Worm (Caenorhabditis elegans) whole organism, mixed stage, embryonic: ENCODE measurements around the gene R01H2.1.

Experiments used
- drap-1 ChIP-seq: fragments of 200-800 bp; sonication (Bioruptor generic); optimal IDR thresholded peaks from 3 replicates; lab custom pipeline; 2018; ENCODE audit warnings: mild to moderate bottlenecking, missing genetic modification characterization, missing compliant biosample characterization
- flh-1 ChIP-seq: fragments of 200-800 bp; sonication (Bioruptor generic); optimal IDR thresholded peaks from 2 replicates; lab custom pipeline; 2018; ENCODE audit warnings: mild to moderate bottlenecking, missing genetic modification characterization, moderate library complexity, missing compliant biosample characterization
- mab-5 ChIP-seq: fragments of 150-350 bp; optimal IDR thresholded peaks from 2 replicates; lab custom pipeline; 2014; ENCODE audit warnings: missing biosample characterization, missing genetic modification characterization
- nhr-12 ChIP-seq: fragments of 150-350 bp; optimal IDR thresholded peaks from 2 replicates; lab custom pipeline; 2014; ENCODE audit warnings: missing biosample characterization, missing genetic modification characterization
- nhr-76 ChIP-seq: sonication (generic microtip); optimal IDR thresholded peaks from 2 replicates; lab custom pipeline; 2017; ENCODE audit warnings: missing biosample characterization, missing genetic modification characterization
- sem-2 ChIP-seq: fragments of 200-800 bp; sonication (Bioruptor generic); optimal IDR thresholded peaks from 2 replicates; lab custom pipeline; 2018; ENCODE audit warnings: mild to moderate bottlenecking, missing genetic modification characterization, missing compliant biosample characterization
- unc-120 ChIP-seq: sonication (generic microtip); optimal IDR thresholded peaks from 2 replicates; lab custom pipeline; 2017; ENCODE audit warnings: missing genetic modification characterization, missing compliant biosample characterization; ENCODE audit not compliant: poor library complexity, severe bottlenecking
- unc-39 ChIP-seq: fragments of 150-350 bp; optimal IDR thresholded peaks from 2 replicates; lab custom pipeline; 2014; ENCODE audit warnings: missing biosample characterization, missing genetic modification characterization
- unc-62 ChIP-seq: fragments of 150-350 bp; optimal IDR thresholded peaks from 2 replicates; lab custom pipeline; 2014; ENCODE audit warnings: missing biosample characterization, missing genetic modification reagents, missing genetic modification characterization
- ztf-11 ChIP-seq: fragments of 150-350 bp; optimal IDR thresholded peaks from 2 replicates; lab custom pipeline; 2014; ENCODE audit warnings: missing biosample characterization, missing genetic modification characterization

DNA sequence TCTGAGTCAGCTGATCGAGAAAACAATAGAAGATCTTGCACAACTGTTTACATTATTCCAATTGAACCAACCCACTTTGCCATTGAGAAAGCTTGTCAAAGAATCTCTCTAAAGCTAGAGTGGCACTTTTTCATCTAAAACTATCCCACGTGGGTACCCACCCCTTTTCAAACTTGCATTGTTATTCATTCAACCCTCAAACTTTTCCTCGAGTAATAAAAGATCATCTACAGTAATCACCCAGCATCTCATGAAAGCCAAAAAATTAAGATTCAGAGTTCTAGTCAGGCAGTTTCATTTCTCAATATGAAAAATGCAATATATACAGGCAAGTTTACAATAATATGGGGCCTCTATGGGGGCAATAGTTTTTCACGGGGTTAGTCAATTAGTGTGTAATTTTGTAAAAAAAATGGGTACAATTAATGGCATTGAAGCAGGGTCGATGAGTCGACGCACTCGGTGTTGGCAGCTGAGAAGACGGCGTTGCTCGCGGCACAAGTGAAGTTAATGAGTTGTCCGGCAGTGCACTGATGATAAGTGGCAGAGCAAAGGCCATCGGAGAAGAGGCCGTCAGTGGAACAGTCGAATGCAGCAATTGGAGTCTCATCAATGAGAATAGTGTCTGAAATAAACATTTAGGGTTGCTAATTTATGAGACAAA lies 39.3 kb downstream of the R01H2.1 start:
- TF ChIP-seq nhr-76 (tag; lab: Kevin White, UChicago) = no peak
- TF ChIP-seq sem-2 (GFP tag; lab: Kevin White, UChicago) = no peak
- no peak for TF ChIP-seq drap-1 (GFP tag; lab: Kevin White, UChicago)
- no peak for TF ChIP-seq unc-62
- no peak for TF ChIP-seq unc-120 (tag; lab: Kevin White, UChicago)
- no peak for TF ChIP-seq unc-39 (tag; lab: Kevin White, UChicago)
- TF ChIP-seq nhr-12 (tag; lab: Kevin White, UChicago) = no peak
- TF ChIP-seq ztf-11 (tag; lab: Kevin White, UChicago) = no peak
- TF ChIP-seq flh-1 (GFP tag; lab: Kevin White, UChicago) = no peak
- no peak for TF ChIP-seq mab-5 (tag; lab: Kevin White, UChicago)
